Fruit fly (Drosophila melanogaster): ENCODE results near the gene CG5290.
A peak's percentile ranks its signal among the peaks of the same experiment; 100 is the strongest.

Gene CG5290

dm6 chr3L:17958977-17959279 lies 46.6 kb upstream of the CG5290 start:
- TF ChIP-seq dsx (GFP tag; optimal IDR thresholded peaks at IDR 0.05; ENCODE audit: poor library complexity, severe bottlenecking), result no peak
- TF ChIP-seq svp (GFP tag), result peak; percentile 50

DNA sequence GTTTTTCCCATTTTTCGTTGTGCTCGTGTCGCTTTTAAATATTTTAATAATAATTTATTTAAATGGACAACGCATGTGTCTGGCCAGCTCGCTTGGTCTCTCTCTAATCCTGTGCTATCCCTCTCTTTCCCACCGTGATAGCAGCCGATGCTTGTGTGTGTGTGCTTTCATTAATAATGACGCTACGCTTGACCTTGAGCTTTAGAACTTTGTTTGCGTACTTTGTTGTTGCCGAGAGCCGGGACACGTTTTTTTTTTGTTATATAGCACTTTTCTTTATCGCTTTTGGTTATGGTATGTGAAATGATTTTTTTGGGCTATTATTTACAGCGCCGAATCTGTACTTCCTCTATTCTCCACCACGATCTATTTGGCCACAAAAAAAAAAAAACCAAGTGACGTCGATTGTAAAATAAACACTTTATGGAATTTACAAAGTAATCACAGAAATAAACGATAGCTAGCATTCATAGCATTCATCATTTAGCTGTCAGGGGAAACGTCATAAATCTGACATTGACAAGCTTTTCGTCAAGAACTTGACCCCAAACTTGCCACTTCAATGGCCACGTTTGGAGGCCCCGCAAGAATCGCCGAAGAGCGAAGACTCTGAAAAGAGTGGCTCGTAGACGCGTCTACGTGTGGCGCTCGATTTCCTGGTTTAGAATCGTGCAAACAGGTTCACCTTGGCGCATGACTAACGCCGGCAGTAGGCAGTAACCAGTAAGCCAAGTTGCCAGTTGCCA lies 46.0 kb upstream of the CG5290 start:
- no peak for TF ChIP-seq spab (GFP tag; optimal IDR thresholded peaks at IDR 0.05)
- TF ChIP-seq Ets21C (GFP tag; optimal IDR thresholded peaks at IDR 0.05), result no peak
- no peak for TF ChIP-seq CG11294 (GFP tag; IDR thresholded peaks at IDR 0.05)
- peak; percentile 61 for TF ChIP-seq svp (GFP tag)
- TF ChIP-seq fkh (GFP tag; optimal IDR thresholded peaks at IDR 0.05), result peak; percentile 48
- TF ChIP-seq CG3032 (tag; optimal IDR thresholded peaks at IDR 0.05), result no peak
- TF ChIP-seq Blimp-1 (GFP tag; optimal IDR thresholded peaks at IDR 0.05), result no peak

dm6 chr3L:17956369-17957007 lies 44.1 kb upstream of the CG5290 start:
- TF ChIP-seq CG8319 (GFP tag; optimal IDR thresholded peaks at IDR 0.05), result no peak
- no peak for TF ChIP-seq CG6808 (GFP tag; optimal IDR thresholded peaks at IDR 0.05)
- peak; percentile 27 for TF ChIP-seq CG16779 (tag; optimal IDR thresholded peaks at IDR 0.05)
- peak; percentile 63 for TF ChIP-seq fkh (GFP tag; optimal IDR thresholded peaks at IDR 0.05)
- no peak for TF ChIP-seq Eip75B (GFP tag; optimal IDR thresholded peaks at IDR 0.05)

DNA sequence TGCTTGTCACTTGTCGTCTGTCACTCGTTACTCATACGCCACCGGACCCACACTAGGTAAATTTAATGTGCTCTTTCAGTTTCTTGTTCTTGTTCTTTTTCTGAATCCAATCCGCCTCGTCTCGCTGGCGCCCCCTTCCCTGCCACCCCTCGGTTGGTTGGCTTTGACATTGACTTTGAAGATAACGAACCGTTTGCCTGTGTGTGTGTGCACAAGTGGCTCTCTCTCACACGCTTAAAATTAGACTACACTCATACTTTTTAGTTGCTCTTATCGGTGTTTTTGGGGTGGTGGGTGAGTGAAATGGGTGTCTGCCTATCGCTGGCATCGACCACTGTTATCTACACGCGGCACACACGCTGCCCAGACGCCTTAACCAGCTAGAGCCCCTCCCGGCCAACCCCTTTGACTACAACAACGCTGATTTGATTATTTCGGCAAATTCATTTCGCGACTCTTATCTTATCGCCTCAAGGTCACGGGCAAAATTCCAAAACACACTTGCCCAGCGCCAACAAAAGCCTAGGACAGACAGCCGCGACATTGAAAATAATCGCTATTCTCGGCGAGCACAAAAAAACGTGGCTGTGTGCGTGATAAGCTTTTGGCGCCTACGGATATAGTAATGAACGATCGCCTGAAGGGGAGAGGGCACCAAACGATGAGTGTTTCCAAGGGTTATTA lies 37.9 kb upstream of the CG5290 start:
- TF ChIP-seq CG6163 (GFP tag; IDR thresholded peaks at IDR 0.05), result 0 out of 3 replicates have a peak, but pooled peaks have one; percentile 47
- TF ChIP-seq vri (GFP tag; optimal IDR thresholded peaks at IDR 0.05), result peak; percentile 79
- TF ChIP-seq OdsH (GFP tag; optimal IDR thresholded peaks at IDR 0.05), result no peak

dm6 chr3L:17949507-17950027 lies 37.2 kb upstream of the CG5290 start:
- no peak for TF ChIP-seq OdsH (GFP tag; optimal IDR thresholded peaks at IDR 0.05)
- TF ChIP-seq dsx (GFP tag; optimal IDR thresholded peaks at IDR 0.05; ENCODE audit: poor library complexity, severe bottlenecking), result no peak
- no peak for TF ChIP-seq CG6792 (GFP tag; optimal IDR thresholded peaks at IDR 0.05)
- TF ChIP-seq CG6854 (GFP tag; optimal IDR thresholded peaks at IDR 0.05), result no peak
- no peak for TF ChIP-seq Hr39 (GFP tag; optimal IDR thresholded peaks at IDR 0.05)
- peak; percentile 21 for TF ChIP-seq vri (GFP tag; optimal IDR thresholded peaks at IDR 0.05)
- TF ChIP-seq Gug (GFP tag; IDR thresholded peaks at IDR 0.05), result no peak
- TF ChIP-seq Eip78C (GFP tag), result no peak
- no peak for TF ChIP-seq Hr4 (GFP tag; optimal IDR thresholded peaks at IDR 0.05)
- peak; percentile 31 for TF ChIP-seq fkh (GFP tag; optimal IDR thresholded peaks at IDR 0.05)
- no peak for TF ChIP-seq spab (GFP tag; optimal IDR thresholded peaks at IDR 0.05)
- no peak for TF ChIP-seq dac (GFP tag; optimal IDR thresholded peaks at IDR 0.05)
- no peak for TF ChIP-seq CG32006 (GFP tag; optimal IDR thresholded peaks at IDR 0.05)
- peak; percentile 5 for TF ChIP-seq svp (GFP tag)
- no peak for TF ChIP-seq Ets96B (tag; optimal IDR thresholded peaks at IDR 0.05)
- no peak for TF ChIP-seq esn (GFP tag; optimal IDR thresholded peaks at IDR 0.05)
- TF ChIP-seq achi (GFP tag; optimal IDR thresholded peaks at IDR 0.05), result no peak
- TF ChIP-seq lz (GFP tag; optimal IDR thresholded peaks at IDR 0.05), result no peak
- no peak for TF ChIP-seq CG15336 (GFP tag; IDR thresholded peaks at IDR 0.05)

All from whole organism, prepupa.